Worm (Caenorhabditis elegans) whole organism, L4 larva: ENCODE results near the gene F08F8.11.

ENCODE experiments used
- F10B5.3 ChIP-seq: sonication (generic microtip); optimal IDR thresholded peaks from 2 replicates; lab custom pipeline; 2016; ENCODE audit warnings: mild to moderate bottlenecking, missing genetic modification characterization, missing compliant biosample characterization
- F37D6.2 ChIP-seq: sonication (generic microtip); optimal IDR thresholded peaks from 2 replicates; lab custom pipeline; 2016; ENCODE audit warnings: mild to moderate bottlenecking, missing genetic modification characterization, missing compliant biosample characterization
- T20F7.1 ChIP-seq: fragments of 200-800 bp; sonication (Bioruptor generic); optimal IDR thresholded peaks from 2 replicates; lab custom pipeline; 2018; ENCODE audit warnings: mild to moderate bottlenecking, missing genetic modification characterization, missing compliant biosample characterization
- T26A8.4 ChIP-seq: fragments of 200-800 bp; sonication (Bioruptor generic); IDR thresholded peaks from 2 replicates; pipeline ENCODE4 v1.3.6; 2022; ENCODE audit warnings: missing genetic modification characterization, missing compliant biosample characterization
- Y48G9A.11 ChIP-seq: fragments of 200-800 bp; sonication (Bioruptor generic); IDR thresholded peaks from 2 replicates; pipeline ENCODE4 v1.3.6; 2022; ENCODE audit warnings: missing genetic modification reagents, missing genetic modification characterization, missing compliant biosample characterization
- Y5F2A.4 ChIP-seq: fragments of 200-800 bp; sonication (Bioruptor generic); optimal IDR thresholded peaks from 2 replicates; lab custom pipeline; 2018; ENCODE audit warnings: mild to moderate bottlenecking, missing genetic modification characterization, missing compliant biosample characterization
- Y75B8A.6 ChIP-seq: fragments of 200-800 bp; sonication (Bioruptor generic); IDR thresholded peaks from 2 replicates; pipeline ENCODE4 v1.3.6; 2022; ENCODE audit warnings: missing genetic modification reagents, missing genetic modification characterization, missing compliant biosample characterization
- aly-2 ChIP-seq: sonication (generic microtip); optimal IDR thresholded peaks from 2 replicates; lab custom pipeline; 2018; ENCODE audit warnings: missing biosample characterization, missing genetic modification characterization
- arid-1 ChIP-seq: fragments of 200-800 bp; sonication (Bioruptor generic); conservative IDR thresholded peaks from 2 replicates; pipeline ENCODE4 v1.3.6; 2022; ENCODE audit warnings: missing genetic modification reagents, missing genetic modification characterization, missing compliant biosample characterization
- attf-4 ChIP-seq: sonication (generic microtip); optimal IDR thresholded peaks from 3 replicates; lab custom pipeline; 2017; ENCODE audit warnings: missing biosample characterization, missing genetic modification characterization
- ceh-20 ChIP-seq: fragments of 200-800 bp; sonication (Bioruptor generic); IDR thresholded peaks from 2 replicates; pipeline ENCODE4 v1.3.6; 2022; ENCODE audit warnings: missing genetic modification reagents, missing genetic modification characterization, missing compliant biosample characterization
- ceh-62 ChIP-seq: sonication (generic microtip); optimal IDR thresholded peaks from 2 replicates; lab custom pipeline; 2017; ENCODE audit warnings: missing biosample characterization, missing genetic modification characterization
- ctbp-1 ChIP-seq: fragments of 200-800 bp; sonication (Bioruptor generic); IDR thresholded peaks from 2 replicates; pipeline ENCODE4 v1.3.6; 2022; ENCODE audit warnings: missing genetic modification reagents, missing genetic modification characterization, missing compliant biosample characterization
- daf-16 ChIP-seq, 3 experiments: sonication (generic microtip); optimal IDR thresholded peaks; 2 replicates each; lab custom pipeline; 2016 to 2017; ENCODE audit warnings: missing genetic modification characterization in 3 of 3, missing genetic modification reagents in 3 of 3, mild to moderate bottlenecking in 2 of 3, missing compliant biosample characterization in 2 of 3, missing biosample characterization in 1 of 3, moderate library complexity in 1 of 3
- dmd-9 ChIP-seq: fragments of 200-800 bp; sonication (Bioruptor generic); IDR thresholded peaks from 2 replicates; pipeline ENCODE4 v1.3.6; 2022; ENCODE audit warnings: missing genetic modification reagents, missing genetic modification characterization, missing compliant biosample characterization
- dpl-1 ChIP-seq: fragments of 150-350 bp; optimal IDR thresholded peaks from 2 replicates; lab custom pipeline; 2014; ENCODE audit warnings: missing biosample characterization, missing genetic modification reagents, missing genetic modification characterization
- dve-1 ChIP-seq: sonication (generic microtip); optimal IDR thresholded peaks from 2 replicates; lab custom pipeline; 2017; ENCODE audit warnings: antibody characterized with exemption, mild to moderate bottlenecking, missing genetic modification characterization, missing compliant biosample characterization; ENCODE audit not compliant: insufficient read depth
- egl-43 ChIP-seq: fragments of 200-800 bp; sonication (Bioruptor generic); IDR thresholded peaks from 2 replicates; pipeline ENCODE4 v1.3.6; 2022; ENCODE audit warnings: missing genetic modification reagents, missing genetic modification characterization, missing compliant biosample characterization
- fkh-10 ChIP-seq: fragments of 150-350 bp; optimal IDR thresholded peaks from 2 replicates; lab custom pipeline; 2014; ENCODE audit warnings: missing biosample characterization, missing genetic modification reagents, missing genetic modification characterization
- hlh-11 ChIP-seq: fragments of 200-800 bp; sonication (Bioruptor generic); optimal IDR thresholded peaks from 2 replicates; lab custom pipeline; 2018; ENCODE audit warnings: mild to moderate bottlenecking, missing genetic modification characterization, missing compliant biosample characterization
- hlh-30 ChIP-seq: sonication (generic microtip); optimal IDR thresholded peaks from 2 replicates; lab custom pipeline; 2017; ENCODE audit warnings: antibody characterized with exemption, mild to moderate bottlenecking, missing genetic modification characterization, missing compliant biosample characterization; ENCODE audit not compliant: insufficient read depth
- lin-29 ChIP-seq: fragments of 200-800 bp; sonication (Bioruptor generic); IDR thresholded peaks from 2 replicates; pipeline ENCODE4 v1.3.6; 2022; ENCODE audit warnings: missing genetic modification reagents, missing genetic modification characterization, missing compliant biosample characterization
- lin-38 ChIP-seq: fragments of 200-800 bp; sonication (Bioruptor generic); IDR thresholded peaks from 2 replicates; pipeline ENCODE4 v1.3.6; 2022; ENCODE audit warnings: missing genetic modification reagents, missing genetic modification characterization, missing compliant biosample characterization
- lsy-2 ChIP-seq, 2 experiments: fragments of 150-350 bp in 1 of 2; sonication (generic microtip) in 1 of 2; optimal IDR thresholded peaks; 2 replicates each; lab custom pipeline; 2014 to 2017; ENCODE audit warnings: missing biosample characterization in 2 of 2, missing genetic modification characterization in 2 of 2
- madf-5 ChIP-seq, 2 experiments: fragments of 200-800 bp; sonication (Bioruptor generic); IDR thresholded peaks; 2 replicates each; pipeline ENCODE4 v1.3.6; 2022; ENCODE audit warnings: missing compliant biosample characterization in 2 of 2, missing genetic modification characterization in 2 of 2
- mdt-29 ChIP-seq: fragments of 200-800 bp; sonication (Bioruptor generic); IDR thresholded peaks from 2 replicates; pipeline ENCODE4 v1.3.6; 2022; ENCODE audit warnings: missing genetic modification reagents, missing genetic modification characterization, missing compliant biosample characterization
- mep-1 ChIP-seq: fragments of 150-350 bp; sonication (generic microtip); optimal IDR thresholded peaks from 3 replicates; lab custom pipeline; 2014; ENCODE audit warnings: missing biosample characterization, missing genetic modification characterization
- mes-2 ChIP-seq: sonication (generic microtip); optimal IDR thresholded peaks from 2 replicates; lab custom pipeline; 2016; ENCODE audit warnings: missing genotype, mild to moderate bottlenecking, missing genetic modification characterization, missing compliant biosample characterization; ENCODE audit not compliant: poor library complexity, severe bottlenecking
- nhr-25 ChIP-seq: sonication (generic microtip); optimal IDR thresholded peaks from 2 replicates; lab custom pipeline; 2017; ENCODE audit warnings: missing genetic modification characterization, mild to moderate bottlenecking, missing compliant biosample characterization, antibody characterized with exemption, moderate library complexity, borderline replicate concordance; ENCODE audit not compliant: insufficient read depth
- nhr-28 ChIP-seq: fragments of 150-350 bp; optimal IDR thresholded peaks from 2 replicates; lab custom pipeline; 2014; ENCODE audit warnings: missing biosample characterization, missing genetic modification characterization
- nhr-6 ChIP-seq: fragments of 150-350 bp; optimal IDR thresholded peaks from 2 replicates; lab custom pipeline; 2014; ENCODE audit warnings: missing biosample characterization, missing genetic modification characterization
- rbr-2 ChIP-seq: sonication (generic microtip); optimal IDR thresholded peaks from 2 replicates; lab custom pipeline; 2016; ENCODE audit warnings: missing genotype, missing genetic modification characterization, missing compliant biosample characterization
- saeg-2 ChIP-seq: fragments of 200-800 bp; sonication (Bioruptor generic); IDR thresholded peaks from 2 replicates; pipeline ENCODE4 v1.3.6; 2022; ENCODE audit warnings: missing genetic modification reagents, missing genetic modification characterization, missing compliant biosample characterization
- snpc-4 ChIP-seq: fragments of 150-350 bp; optimal IDR thresholded peaks from 2 replicates; lab custom pipeline; 2014; ENCODE audit warnings: missing biosample characterization, missing genetic modification characterization
- spr-1 ChIP-seq: sonication (generic microtip); optimal IDR thresholded peaks from 2 replicates; lab custom pipeline; 2016; ENCODE audit warnings: mild to moderate bottlenecking, missing genetic modification characterization, missing compliant biosample characterization
- spr-3 ChIP-seq: fragments of 200-800 bp; sonication (Bioruptor generic); optimal IDR thresholded peaks from 2 replicates; lab custom pipeline; 2018; ENCODE audit warnings: mild to moderate bottlenecking, missing genetic modification characterization, missing compliant biosample characterization
- unc-130 ChIP-seq: sonication (generic microtip); optimal IDR thresholded peaks from 2 replicates; lab custom pipeline; 2016; ENCODE audit warnings: missing genetic modification reagents, missing genetic modification characterization, missing compliant biosample characterization
- unc-62 ChIP-seq, 3 experiments: fragments of 150-350 bp in 1 of 3; sonication (generic microtip); optimal IDR thresholded peaks in 2 of 3; peaks in 1 of 3; 1 replicate in 1 of 3; 2 replicates in 2 of 3; lab custom pipeline; 2014 to 2017; ENCODE audit warnings: missing biosample characterization in 3 of 3, missing genetic modification characterization in 3 of 3, missing genetic modification reagents in 3 of 3, missing genotype in 1 of 3
- zag-1 ChIP-seq: fragments of 150-350 bp; optimal IDR thresholded peaks from 2 replicates; lab custom pipeline; 2014; ENCODE audit warnings: missing biosample characterization, missing genetic modification characterization
- ztf-7 ChIP-seq: fragments of 150-350 bp; optimal IDR thresholded peaks from 2 replicates; lab custom pipeline; 2014; ENCODE audit warnings: missing biosample characterization, missing genetic modification characterization

Gene F08F8.11

DNA sequence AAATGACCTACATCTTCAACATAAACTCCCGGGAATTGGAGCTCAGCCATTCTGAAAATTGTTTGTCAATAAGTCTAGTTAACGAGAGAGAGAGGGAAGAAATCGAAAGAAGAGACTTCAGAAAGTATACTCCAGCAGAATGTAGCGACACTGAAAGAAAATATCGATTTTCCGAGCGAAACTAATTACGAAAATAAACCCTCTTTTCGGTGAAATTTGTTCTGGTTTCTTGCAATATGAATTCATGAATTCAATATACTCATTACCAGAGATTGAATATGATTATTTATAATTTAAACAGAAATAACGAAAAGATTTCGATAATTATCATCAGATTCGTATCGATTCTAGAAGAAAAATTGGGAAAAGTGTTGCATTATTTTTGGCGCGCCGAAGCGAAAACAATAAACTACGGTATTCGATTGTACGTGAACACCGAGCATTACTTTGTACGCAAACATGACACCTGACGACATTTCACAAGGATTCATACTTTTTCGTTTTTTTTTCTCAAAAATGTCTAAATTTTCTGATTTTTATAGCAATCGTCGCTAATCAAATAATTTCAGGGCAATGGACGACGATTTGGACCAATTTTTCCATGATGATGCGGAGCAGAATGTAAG lies 16.0 kb downstream of the F08F8.11 start, which contains the start of the genes hmg-4 and T20B12.3:
hmg-4 (minus strand) TSS at position 51 of the 626 bp plus-strand sequence.
T20B12.3 (plus strand) TSS at position 570 of the 626 bp plus-strand sequence.
- TF ChIP-seq unc-62 (GFP tag; optimal IDR thresholded peaks at IDR 0.05 in 1 of 2; lab: Kevin White, UChicago) (no peak), unc-62 (tag; optimal IDR thresholded peaks at IDR 0.05; lab: Kevin White, UChicago) (no peak), lsy-2 (tag; optimal IDR thresholded peaks at IDR 0.05; lab: Kevin White, UChicago) (peak in 1 of 2 experiments; percentile 98), unc-130 (GFP tag; lab: Kevin White, UChicago) (peak; percentile 34), mes-2 (peak; percentile 62), arid-1 (no peak), T26A8.4 (GFP tag; lab: Robert Waterston, UW) (no peak), T20F7.1 (peak; percentile 44), dve-1 (tag; lab: Kevin White, UChicago) (peak; percentile 15), daf-16 (GFP tag; optimal IDR thresholded peaks at IDR 0.05; lab: Kevin White, UChicago) (no peak), daf-16 (tag; optimal IDR thresholded peaks at IDR 0.05; lab: Kevin White, UChicago) (peak; percentile 36), mep-1 (tag; lab: Kevin White, UChicago) (peak; percentile 34), zag-1 (tag; lab: Kevin White, UChicago) (no peak), nhr-28 (tag; lab: Kevin White, UChicago) (no peak), spr-3 (GFP tag; lab: Kevin White, UChicago) (no peak), dpl-1 (GFP tag; lab: Kevin White, UChicago) (peak; percentile 61), lin-38 (GFP tag; lab: Robert Waterston, UW) (peak; percentile 53), fkh-10 (GFP tag; lab: Kevin White, UChicago) (no peak), snpc-4 (tag; lab: Kevin White, UChicago) (no peak), aly-2 (tag; lab: Kevin White, UChicago) (no peak), hlh-30 (tag; lab: Kevin White, UChicago) (peak; percentile 51), attf-4 (tag; lab: Kevin White, UChicago) (no peak), F37D6.2 (tag; lab: Kevin White, UChicago) (no peak), saeg-2 (GFP tag; lab: Robert Waterston, UW) (no peak), rbr-2 (tag; lab: Kevin White, UChicago) (peak; percentile 11), Y5F2A.4 (GFP tag; lab: Kevin White, UChicago) (no peak), ceh-20 (GFP tag; lab: Robert Waterston, UW) (no peak), ztf-7 (tag; lab: Kevin White, UChicago) (no peak)

DNA sequence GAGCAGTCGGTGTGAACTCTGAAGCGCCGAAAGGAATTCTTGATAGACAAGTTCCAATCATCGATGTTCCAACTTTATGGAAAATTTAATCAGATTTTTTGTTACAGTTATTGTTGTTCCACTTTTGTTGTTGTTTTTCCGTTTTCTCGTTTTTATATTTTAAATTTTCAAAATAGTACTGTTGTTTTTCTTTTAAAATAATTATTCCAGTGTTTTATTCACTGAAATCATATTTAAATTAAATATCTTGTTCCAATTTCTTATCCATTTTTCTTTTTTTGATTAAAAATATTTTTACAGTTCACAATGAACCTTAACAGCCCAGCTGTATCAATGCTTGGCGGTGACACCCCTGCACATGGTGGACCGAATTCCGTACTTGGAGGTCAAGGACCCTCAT lies 18.0 kb downstream of the F08F8.11 start, which contains the start of gene tbp-1:
tbp-1 (plus strand) TSS at position 301 of the 400 bp plus-strand sequence.
- TF ChIP-seq spr-1 (tag; lab: Kevin White, UChicago) (no peak), lin-38 (GFP tag; lab: Robert Waterston, UW) (peak; percentile 24; the same call in 1 of the 2 replicates)

DNA sequence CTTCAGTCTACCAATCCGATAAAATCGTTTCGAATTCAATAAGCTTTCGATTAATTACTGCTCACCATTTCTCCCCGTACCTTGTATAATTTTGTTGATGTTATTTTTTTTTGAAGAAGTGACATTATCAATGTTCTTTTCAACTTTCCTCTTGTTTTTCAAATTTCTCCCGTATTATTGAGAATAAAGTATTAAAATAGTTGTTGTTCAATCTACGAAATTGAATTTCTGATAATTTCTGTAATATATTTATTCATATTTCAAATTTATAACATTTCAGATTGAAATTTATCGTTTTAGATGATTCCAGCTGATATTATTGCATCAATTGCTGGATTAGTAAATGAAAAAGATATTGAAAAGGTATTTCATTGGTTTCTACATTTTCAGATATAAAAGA lies 20.2 kb downstream of the F08F8.11 start, which contains the start of gene trd-1:
trd-1 (plus strand) TSS at position 301 of the 400 bp plus-strand sequence.
- TF ChIP-seq ctbp-1 (no peak), madf-5 (GFP tag; IDR thresholded peaks at IDR 0.05; lab: Robert Waterston, UW) (no peak), F37D6.2 (tag; lab: Kevin White, UChicago) (no peak), Y75B8A.6 (GFP tag; lab: Robert Waterston, UW) (no peak), nhr-6 (tag; lab: Kevin White, UChicago) (no peak), egl-43 (GFP tag; lab: Robert Waterston, UW) (no peak), lin-29 (GFP tag; lab: Robert Waterston, UW) (no peak), mdt-29 (GFP tag; lab: Robert Waterston, UW) (no peak), T26A8.4 (GFP tag; lab: Robert Waterston, UW) (no peak), nhr-25 (no peak), hlh-11 (tag; lab: Kevin White, UChicago) (no peak), F10B5.3 (tag; lab: Kevin White, UChicago) (no peak), dmd-9 (no peak), ceh-62 (tag; lab: Kevin White, UChicago) (no peak), Y48G9A.11 (GFP tag; lab: Robert Waterston, UW) (no peak)
